Fruit fly (Drosophila melanogaster): ENCODE results near the gene yip7.

yip7 gene

DNA sequence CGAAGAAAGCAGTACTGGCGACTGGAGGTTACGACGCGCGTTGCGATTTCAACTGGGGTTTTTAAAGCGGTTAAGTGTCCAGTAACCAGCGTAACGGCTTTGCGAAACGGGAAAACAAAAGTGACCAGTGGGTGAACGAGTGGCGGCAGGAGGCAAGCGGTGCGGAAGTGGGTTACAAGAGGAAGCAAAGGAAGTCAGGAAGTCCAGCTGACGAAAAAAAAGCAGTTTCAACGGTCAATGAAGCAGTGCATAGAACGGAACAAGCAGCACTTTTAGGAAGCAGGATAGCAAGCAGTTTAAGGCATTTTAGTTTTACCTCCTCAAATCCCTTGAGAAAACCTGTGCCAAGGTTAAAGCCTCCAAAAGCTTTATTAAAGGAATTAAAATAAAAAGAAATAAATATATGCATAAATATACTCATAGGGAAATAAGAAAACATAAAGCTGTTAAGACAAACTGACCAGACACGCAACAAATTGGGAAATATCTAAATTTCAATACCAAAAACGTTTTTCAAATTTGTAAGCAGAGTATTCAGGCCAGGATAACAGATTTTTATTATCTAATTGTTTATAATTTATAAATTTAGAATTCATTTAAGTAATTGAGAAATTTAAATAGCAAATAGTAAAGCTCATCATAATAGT, 24.2 kb downstream of the yip7 start, which contains the start of gene CG6592 (continued):
- TF ChIP-seq CG15601 (tag; optimal IDR thresholded peaks at IDR 0.05) (no peak), NC2α (GFP tag; optimal IDR thresholded peaks at IDR 0.05) (peak; percentile 28), CG2712 (tag; optimal IDR thresholded peaks at IDR 0.05) (no peak), Blimp-1 (GFP tag; optimal IDR thresholded peaks at IDR 0.05) (no peak), sob (GFP tag; IDR thresholded peaks at IDR 0.05) (no peak; the same call in 1 of the 2 replicates), nom (GFP tag; optimal IDR thresholded peaks at IDR 0.05) (no peak), CG18599 (GFP tag; optimal IDR thresholded peaks at IDR 0.05) (no peak), sd (tag; optimal IDR thresholded peaks at IDR 0.05) (no peak), CG31441 (GFP tag; IDR thresholded peaks at IDR 0.05) (0 out of 2 replicates have a peak, but pooled peaks have one; percentile 40), wek (GFP tag; optimal IDR thresholded peaks at IDR 0.05) (peak; percentile 20), gcm2 (GFP tag; optimal IDR thresholded peaks at IDR 0.05) (no peak), Lhr (GFP tag; optimal IDR thresholded peaks at IDR 0.05) (peak; percentile 40), CG16813 (GFP tag; IDR thresholded peaks at IDR 0.05; ENCODE audit: partially characterized antibody) (0 out of 3 replicates have a peak, but pooled peaks have one; percentile 32), stc (GFP tag; IDR thresholded peaks at IDR 0.05) (no peak), CG2678 (tag; optimal IDR thresholded peaks at IDR 0.05) (no peak), CG12299 (tag; optimal IDR thresholded peaks at IDR 0.05) (no peak), CG4820 (GFP tag; optimal IDR thresholded peaks at IDR 0.05) (peak; percentile 16), oc (tag; optimal IDR thresholded peaks at IDR 0.05) (no peak), CG11093 (GFP tag; IDR thresholded peaks at IDR 0.05) (no peak), CG5180 (GFP tag; optimal IDR thresholded peaks at IDR 0.05) (no peak), CG10321 (GFP tag; IDR thresholded peaks at IDR 0.05) (no peak), sima (GFP tag; optimal IDR thresholded peaks at IDR 0.05) (no peak), Xbp1 (GFP tag; optimal IDR thresholded peaks at IDR 0.05) (peak; percentile 29), CG9727 (GFP tag; optimal IDR thresholded peaks at IDR 0.05) (peak; percentile 80), Dbx (GFP tag; IDR thresholded peaks at IDR 0.05) (no peak), CG12744 (GFP tag; optimal IDR thresholded peaks at IDR 0.05) (peak; percentile 4), tap (tag; optimal IDR thresholded peaks at IDR 0.05) (no peak), Hr3 (GFP tag; optimal IDR thresholded peaks at IDR 0.05) (no peak), nau (GFP tag; optimal IDR thresholded peaks at IDR 0.05) (no peak), wdn (GFP tag; IDR thresholded peaks at IDR 0.05) (no peak), CG17328 (GFP tag; IDR thresholded peaks at IDR 0.05) (peak; percentile 76), CG7786 (GFP tag; optimal IDR thresholded peaks at IDR 0.05) (no peak), bbx (GFP tag; IDR thresholded peaks at IDR 0.05; ENCODE audit: partially characterized antibody) (no peak), p53 (GFP tag; optimal IDR thresholded peaks at IDR 0.05) (no peak), knrl (GFP tag; IDR thresholded peaks at IDR 0.05; ENCODE audit: partially characterized antibody) (peak; percentile 38; the same call in 1 of the 3 replicates), bowl (GFP tag; IDR thresholded peaks at IDR 0.05) (no peak), CG6654 (GFP tag; optimal IDR thresholded peaks at IDR 0.05) (no peak), slou (GFP tag; optimal IDR thresholded peaks at IDR 0.05) (no peak), btn (GFP tag; optimal IDR thresholded peaks at IDR 0.05) (no peak), CG32532 (GFP tag; IDR thresholded peaks at IDR 0.05) (no peak), Dip3 (GFP tag; optimal IDR thresholded peaks at IDR 0.05) (no peak), CG10462 (GFP tag; optimal IDR thresholded peaks at IDR 0.05) (no peak), da (GFP tag; optimal IDR thresholded peaks at IDR 0.05) (no peak), CG31388 (GFP tag; optimal IDR thresholded peaks at IDR 0.05) (no peak), Mrtf (GFP tag; IDR thresholded peaks at IDR 0.05) (no peak), Med (GFP tag) (peak; percentile 90), Mad (GFP tag; optimal IDR thresholded peaks at IDR 0.05) (peak; percentile 45), jing (GFP tag; optimal IDR thresholded peaks at IDR 0.05) (peak; percentile 5), CG11456 (GFP tag; IDR thresholded peaks at IDR 0.05) (peak; percentile 69; the same call in 1 of the 3 replicates), CG6272 (GFP tag; IDR thresholded peaks at IDR 0.05) (0 out of 2 replicates have a peak, but pooled peaks have one; percentile 6)
